Worm (Caenorhabditis elegans) whole organism, young adult: Measurements from ENCODE around the gene nspg-4.

Experiments used
- lin-26 ChIP-seq: fragments of 200-800 bp; sonication (Bioruptor generic); IDR thresholded peaks from 2 replicates; pipeline ENCODE4 v1.3.6; 2022; ENCODE audit warnings: missing genetic modification reagents, missing genetic modification characterization, missing compliant biosample characterization
- nhr-80 ChIP-seq: sonication (generic microtip); optimal IDR thresholded peaks from 2 replicates; lab custom pipeline; 2016; ENCODE audit warnings: missing genetic modification characterization, missing compliant biosample characterization
- unc-62 ChIP-seq: fragments of 150-350 bp; optimal IDR thresholded peaks from 2 replicates; lab custom pipeline; 2014; ENCODE audit warnings: missing biosample characterization, missing genetic modification reagents, missing genetic modification characterization
- ztf-25 ChIP-seq: fragments of 200-800 bp; sonication (Bioruptor generic); IDR thresholded peaks from 2 replicates; pipeline ENCODE4 v1.3.6; 2022; ENCODE audit warnings: missing genetic modification reagents, missing genetic modification characterization, missing compliant biosample characterization

nspg-4 gene

DNA sequence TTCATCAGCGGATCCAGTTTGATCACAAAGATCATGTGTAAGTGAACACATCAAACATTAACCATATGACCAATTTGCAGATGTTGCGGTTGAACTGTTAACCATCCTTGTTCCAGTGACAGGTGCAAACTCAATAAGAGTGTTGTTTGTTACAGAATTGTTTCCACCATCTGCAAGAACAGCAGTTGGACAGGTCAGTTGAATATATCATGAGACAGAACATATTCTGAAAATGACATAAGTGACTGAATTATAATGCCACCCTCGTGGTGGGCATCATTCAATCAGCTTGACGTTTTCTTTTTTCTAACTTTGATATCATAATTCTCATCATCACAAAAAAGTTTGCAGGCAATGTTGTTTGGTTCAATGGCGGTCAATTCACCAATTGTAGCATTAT, 49.6 kb downstream of the nspg-4 start:
- TF ChIP-seq lin-26 (GFP tag; lab: Robert Waterston, UW) = no peak
- TF ChIP-seq nhr-80 (tag; lab: Kevin White, UChicago) = peak; percentile 64
- TF ChIP-seq ztf-25 (GFP tag; lab: Robert Waterston, UW) = no peak
- TF ChIP-seq unc-62 (GFP tag; lab: Kevin White, UChicago) = peak; percentile 72
